Worm (Caenorhabditis elegans): ENCODE measurements around the gene F56B3.6.

DNA sequence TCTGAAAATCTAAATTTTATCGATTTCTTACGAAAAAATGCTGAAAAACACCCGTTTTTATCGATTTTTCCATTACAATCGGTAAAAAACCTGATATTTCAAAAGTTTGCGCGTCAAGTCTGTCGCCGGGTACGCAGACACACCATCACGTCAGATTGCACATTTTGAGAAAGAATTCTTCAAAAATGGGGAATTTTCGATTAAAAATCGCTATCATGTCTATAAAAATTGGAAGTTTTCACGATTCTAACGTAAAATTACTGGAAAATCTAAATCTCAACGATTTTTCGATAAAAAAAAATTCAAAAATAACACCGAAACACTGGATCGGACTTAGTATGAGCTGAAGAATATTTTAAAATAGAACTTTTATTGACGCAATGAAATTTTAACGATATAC, 6.4 kb downstream of the F56B3.6 start, which contains the start of gene F56B3.4:
- TF ChIP-seq tbx-9 (tag; optimal IDR thresholded peaks at IDR 0.05; ENCODE audit: borderline replicate concordance), result no peak
- no peak for TF ChIP-seq nhr-80 (tag; optimal IDR thresholded peaks at IDR 0.05)
- TF ChIP-seq ama-1 (optimal IDR thresholded peaks at IDR 0.05), result no peak
- TF ChIP-seq ama-1 (GFP tag; optimal IDR thresholded peaks at IDR 0.05), result no peak
- no peak for TF ChIP-seq madf-8 (GFP tag; conservative IDR thresholded peaks at IDR 0.05)
- TF ChIP-seq lin-35 (GFP tag; optimal IDR thresholded peaks at IDR 0.05), result no peak
- TF ChIP-seq sea-2 (GFP tag; IDR thresholded peaks at IDR 0.05), result no peak
- TF ChIP-seq aptf-3 (GFP tag; IDR thresholded peaks at IDR 0.05), result no peak
- TF ChIP-seq snpc-4 (GFP tag; optimal IDR thresholded peaks at IDR 0.05), result peak; percentile 22
- TF ChIP-seq snpc-4 (tag; optimal IDR thresholded peaks at IDR 0.05), result no peak
